Fruit fly (Drosophila melanogaster) whole organism, prepupa: ENCODE data around the gene Mulk.

ENCODE experiments used
- Blimp-1 ChIP-seq: fragments of 200-800 bp; sonication (Bioruptor generic); optimal IDR thresholded peaks from 3 replicates; lab custom pipeline; 2017; ENCODE audit warnings: missing biosample characterization, missing genetic modification characterization, mild to moderate bottlenecking, moderate library complexity, missing genetic modification reagents
- CG11294 ChIP-seq: fragments of 200-800 bp; sonication (Bioruptor generic); IDR thresholded peaks from 2 replicates; pipeline ENCODE4 v1.3.6; 2022; ENCODE audit warnings: missing biosample characterization, missing genetic modification characterization
- CG11902 ChIP-seq: fragments of 200-800 bp; sonication (Bioruptor generic); optimal IDR thresholded peaks from 3 replicates; lab custom pipeline; 2016; ENCODE audit warnings: missing biosample characterization, missing genetic modification characterization
- CG1621 ChIP-seq: fragments of 200-800 bp; sonication (Bioruptor generic); optimal IDR thresholded peaks from 3 replicates; lab custom pipeline; 2018; ENCODE audit warnings: missing biosample characterization, mild to moderate bottlenecking, missing genetic modification characterization
- CG3032 ChIP-seq: fragments of 200-800 bp; optimal IDR thresholded peaks from 2 replicates; lab custom pipeline; 2019; ENCODE audit warnings: missing biosample characterization, mild to moderate bottlenecking, missing genetic modification characterization, moderate library complexity
- CG32006 ChIP-seq: fragments of 200-800 bp; sonication (Bioruptor generic); optimal IDR thresholded peaks from 3 replicates; lab custom pipeline; 2017; ENCODE audit warnings: missing biosample characterization, mild to moderate bottlenecking, missing genetic modification characterization
- CG6163 ChIP-seq: fragments of 200-800 bp; sonication (Bioruptor generic); IDR thresholded peaks from 3 replicates; pipeline ENCODE4 v1.3.6; 2022; ENCODE audit warnings: missing biosample characterization, missing genetic modification characterization
- CG6808 ChIP-seq: fragments of 200-800 bp; sonication (Bioruptor generic); optimal IDR thresholded peaks from 3 replicates; lab custom pipeline; 2017; ENCODE audit warnings: missing biosample characterization, missing genetic modification characterization, mild to moderate bottlenecking, moderate library complexity, missing genetic modification reagents
- CG6854 ChIP-seq: fragments of 200-800 bp; sonication (Bioruptor generic); optimal IDR thresholded peaks from 2 replicates; lab custom pipeline; 2017; ENCODE audit warnings: missing biosample characterization, mild to moderate bottlenecking, missing genetic modification characterization
- CG8319 ChIP-seq: fragments of 200-800 bp; sonication (Bioruptor generic); optimal IDR thresholded peaks from 3 replicates; lab custom pipeline; 2016; ENCODE audit warnings: missing biosample characterization, missing genetic modification characterization
- CG8632 ChIP-seq: fragments of 200-800 bp; sonication (Bioruptor generic); optimal IDR thresholded peaks from 3 replicates; lab custom pipeline; 2016; ENCODE audit warnings: missing biosample characterization, missing genetic modification characterization
- Eip78C ChIP-seq: fragments of 200-800 bp; sonication (Bioruptor generic); peaks from one replicate; lab custom pipeline; 2016; ENCODE audit warnings: missing biosample characterization, missing genetic modification characterization
- Eip93F ChIP-seq: fragments of 200-800 bp; sonication (Bioruptor generic); optimal IDR thresholded peaks from 2 replicates; lab custom pipeline; 2016; ENCODE audit warnings: missing biosample characterization, mild to moderate bottlenecking, missing genetic modification characterization
- Gug ChIP-seq: fragments of 200-800 bp; sonication (Bioruptor generic); IDR thresholded peaks from 2 replicates; pipeline ENCODE4 v1.3.6; 2022; ENCODE audit warnings: missing biosample characterization, missing genetic modification characterization
- Hr4 ChIP-seq: fragments of 200-800 bp; sonication (Bioruptor generic); optimal IDR thresholded peaks from 3 replicates; lab custom pipeline; 2016; ENCODE audit warnings: missing biosample characterization, missing genetic modification characterization
- Lpt ChIP-seq: fragments of 200-800 bp; sonication (Bioruptor generic); optimal IDR thresholded peaks from 3 replicates; lab custom pipeline; 2016; ENCODE audit warnings: missing biosample characterization, missing genetic modification characterization
- OdsH ChIP-seq: fragments of 200-800 bp; sonication (Bioruptor generic); optimal IDR thresholded peaks from 3 replicates; lab custom pipeline; 2016; ENCODE audit warnings: missing biosample characterization, missing genetic modification characterization
- Sox102F ChIP-seq: fragments of 200-800 bp; sonication (Bioruptor generic); optimal IDR thresholded peaks from 2 replicates; lab custom pipeline; 2016; ENCODE audit warnings: missing biosample characterization, mild to moderate bottlenecking, missing genetic modification characterization
- Sox14 ChIP-seq: fragments of 200-800 bp; sonication (Bioruptor generic); optimal IDR thresholded peaks from 3 replicates; lab custom pipeline; 2016; ENCODE audit warnings: missing biosample characterization, missing genetic modification characterization
- Sox15 ChIP-seq: fragments of 200-800 bp; sonication (Bioruptor generic); optimal IDR thresholded peaks from 3 replicates; lab custom pipeline; 2016; ENCODE audit warnings: missing biosample characterization, missing genetic modification characterization
- achi ChIP-seq: fragments of 200-800 bp; sonication (Bioruptor generic); optimal IDR thresholded peaks from 3 replicates; lab custom pipeline; 2016; ENCODE audit warnings: missing biosample characterization, missing genetic modification characterization
- dac ChIP-seq: fragments of 200-800 bp; sonication (Bioruptor generic); optimal IDR thresholded peaks from 2 replicates; lab custom pipeline; 2017; ENCODE audit warnings: missing biosample characterization, mild to moderate bottlenecking, missing genetic modification characterization
- dsx ChIP-seq: fragments of 200-800 bp; optimal IDR thresholded peaks from 3 replicates; lab custom pipeline; 2019; ENCODE audit warnings: missing biosample characterization, mild to moderate bottlenecking, missing genetic modification characterization, moderate library complexity; ENCODE audit not compliant: poor library complexity, severe bottlenecking
- eg ChIP-seq: fragments of 200-800 bp; sonication (Bioruptor generic); IDR thresholded peaks from 3 replicates; pipeline ENCODE4 v1.3.6; 2022; ENCODE audit warnings: missing biosample characterization, missing genetic modification characterization
- esn ChIP-seq: fragments of 200-800 bp; sonication (Bioruptor generic); optimal IDR thresholded peaks from 2 replicates; lab custom pipeline; 2016; ENCODE audit warnings: missing biosample characterization, mild to moderate bottlenecking, missing genetic modification characterization, moderate library complexity
- fd59A ChIP-seq: fragments of 200-800 bp; sonication (Bioruptor generic); optimal IDR thresholded peaks from 2 replicates; lab custom pipeline; 2017; ENCODE audit warnings: missing biosample characterization, mild to moderate bottlenecking, missing genetic modification characterization, missing genetic modification reagents
- fkh ChIP-seq: fragments of 200-800 bp; sonication (Bioruptor generic); optimal IDR thresholded peaks from 3 replicates; lab custom pipeline; 2017; ENCODE audit warnings: missing biosample characterization, mild to moderate bottlenecking, missing genetic modification characterization, moderate library complexity
- lz ChIP-seq: fragments of 200-800 bp; sonication (Bioruptor generic); optimal IDR thresholded peaks from 3 replicates; lab custom pipeline; 2016; ENCODE audit warnings: missing biosample characterization, missing genetic modification characterization
- pdm3 ChIP-seq: fragments of 200-800 bp; sonication (Bioruptor generic); optimal IDR thresholded peaks from 3 replicates; lab custom pipeline; 2016; ENCODE audit warnings: missing biosample characterization, missing genetic modification characterization
- spab ChIP-seq: fragments of 200-800 bp; sonication (Bioruptor generic); optimal IDR thresholded peaks from 2 replicates; lab custom pipeline; 2017; ENCODE audit warnings: missing biosample characterization, mild to moderate bottlenecking, missing genetic modification characterization, missing genetic modification reagents
- svp ChIP-seq: fragments of 200-800 bp; sonication (Bioruptor generic); peaks from one replicate; lab custom pipeline; 2016; ENCODE audit warnings: missing biosample characterization, missing genetic modification characterization
- vri ChIP-seq: fragments of 200-800 bp; sonication (Bioruptor generic); optimal IDR thresholded peaks from 3 replicates; lab custom pipeline; 2016; ENCODE audit warnings: missing biosample characterization, mild to moderate bottlenecking, missing genetic modification characterization

Gene Mulk

dm6 chr2L:10232827-10233226 lies 37.0 kb upstream of the Mulk start:
- TF ChIP-seq svp (GFP tag; lab: Kevin White, UChicago), result no peak

dm6 chr2L:10237725-10238446 lies 32.0 kb upstream of the Mulk start, which contains the start of gene mthl15:
TSS of gene mthl15 (minus strand) at chr2L:10238317.
- TF ChIP-seq vri (peak; percentile 34), eg (no peak), Gug (GFP tag; lab: Robert Waterston, UW) (no peak), CG6854 (GFP tag; lab: Kevin White, UChicago) (no peak), OdsH (no peak), spab (GFP tag; lab: Kevin White, UChicago) (no peak), fkh (GFP tag; lab: Kevin White, UChicago) (peak; percentile 90)
- TF ChIP-seq, all 60 proteins: peak for 2

- TF ChIP-seq CG32006 (GFP tag; lab: Kevin White, UChicago) (no peak), CG3032 (peak; percentile 14), CG6163 (no peak), achi (GFP tag; lab: Kevin White, UChicago) (no peak), CG8319 (GFP tag; lab: Kevin White, UChicago) (no peak), fd59A (GFP tag; lab: Kevin White, UChicago) (no peak), dac (GFP tag; lab: Kevin White, UChicago) (no peak), CG6808 (GFP tag; lab: Kevin White, UChicago) (no peak), Eip93F (GFP tag; lab: Kevin White, UChicago) (peak; percentile 7), Blimp-1 (GFP tag; lab: Kevin White, UChicago) (no peak)
Measured at dm6 chr2L:10238726-10239652, 30.9 kb upstream of the Mulk start, which contains the start of gene me31B. TSS of gene me31B (plus strand) at chr2L:10239341.

DNA sequence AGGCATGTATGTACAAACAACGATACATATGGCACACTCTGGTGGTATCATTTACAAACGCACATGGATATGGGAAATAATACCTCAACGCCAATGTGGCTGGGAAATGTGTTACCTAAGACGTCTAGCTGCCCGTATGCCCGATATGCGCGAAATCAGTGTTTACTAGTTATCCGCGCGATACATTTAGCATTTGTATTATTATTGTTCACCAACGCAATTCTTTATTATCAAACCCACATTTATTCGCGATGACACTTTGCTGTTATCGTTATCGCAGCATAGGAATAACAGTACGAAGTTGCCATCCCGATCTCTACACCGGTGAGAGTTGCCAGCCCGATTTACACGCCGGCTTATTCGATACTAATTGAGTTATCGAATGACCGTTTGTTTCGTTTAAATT lies 23.1 kb upstream of the Mulk start, which contains the start of gene chico:
Gene chico (minus strand): TSS at position 294 of the 406 bp plus-strand sequence.
- TF ChIP-seq Lpt (no peak), Sox102F (GFP tag; lab: Kevin White, UChicago) (no peak), CG32006 (GFP tag; lab: Kevin White, UChicago) (no peak), Blimp-1 (GFP tag; lab: Kevin White, UChicago) (no peak), Sox15 (no peak), svp (GFP tag; lab: Kevin White, UChicago) (no peak), CG11294 (GFP tag; lab: Robert Waterston, UW) (no peak), CG8319 (GFP tag; lab: Kevin White, UChicago) (no peak), CG11902 (GFP tag; lab: Kevin White, UChicago) (no peak), lz (GFP tag; lab: Kevin White, UChicago) (no peak), eg (no peak)

DNA sequence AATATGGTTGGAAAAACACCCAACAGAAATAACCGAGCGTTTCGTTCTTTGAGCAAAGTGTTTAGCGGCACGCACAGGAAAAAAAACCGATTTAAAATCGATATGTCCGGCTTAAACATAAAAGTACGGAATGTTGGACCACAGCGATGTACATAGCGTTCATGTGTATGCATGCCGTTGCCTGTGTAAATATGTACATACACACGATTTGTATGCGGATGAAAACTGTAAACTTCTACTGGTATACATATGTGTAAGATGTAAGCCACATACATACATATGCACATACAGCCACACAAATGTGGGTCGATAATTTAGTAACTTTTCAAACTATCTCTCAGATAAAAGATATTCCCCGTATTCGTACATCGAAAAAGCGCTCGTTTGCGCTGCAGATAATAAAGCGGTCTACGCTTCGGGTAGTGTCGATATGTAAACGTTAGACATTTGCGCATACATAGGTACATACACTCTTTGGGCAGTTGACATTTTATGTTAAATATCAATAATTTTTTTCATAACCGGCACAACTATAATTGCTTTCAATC lies 20.1 kb upstream of the Mulk start:
- TF ChIP-seq lz (GFP tag; lab: Kevin White, UChicago) (no peak), fkh (GFP tag; lab: Kevin White, UChicago) (peak; percentile 94), CG1621 (tag; lab: Kevin White, UChicago) (no peak)

DNA sequence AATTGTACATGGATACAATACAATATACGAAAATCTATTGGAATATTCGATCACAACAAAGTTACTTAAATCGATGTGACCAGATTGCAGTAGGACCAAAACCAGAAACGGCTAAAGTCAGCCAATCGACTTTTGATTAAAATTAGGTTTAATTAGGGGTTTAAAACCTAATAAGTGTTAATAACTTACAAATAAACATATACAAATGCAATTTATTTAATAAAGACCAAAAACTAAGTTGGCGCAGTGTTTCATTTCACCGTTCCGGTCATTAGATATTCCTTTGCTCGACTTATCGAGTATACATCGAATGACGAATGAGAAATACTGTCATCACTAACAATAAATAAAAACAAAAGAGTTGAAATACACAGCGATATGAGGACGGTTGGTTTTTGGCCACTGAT lies 19.4 kb upstream of the Mulk start, which contains the start of the genes bsk and CG31717:
Gene bsk (minus strand): TSS at position 61 of the 407 bp plus-strand sequence.
Gene CG31717 (plus strand): TSS at position 297 of the 407 bp plus-strand sequence.
- TF ChIP-seq CG8632 (GFP tag; lab: Kevin White, UChicago), result no peak
- no peak for TF ChIP-seq pdm3 (GFP tag; lab: Kevin White, UChicago)
- peak; percentile 36 for TF ChIP-seq fkh (GFP tag; lab: Kevin White, UChicago)
- peak; percentile 6 for TF ChIP-seq esn
- no peak for TF ChIP-seq Sox14 (GFP tag; lab: Kevin White, UChicago)
- TF ChIP-seq lz (GFP tag; lab: Kevin White, UChicago), result peak; percentile 10
- TF ChIP-seq Eip78C, result peak; percentile 79
- no peak for TF ChIP-seq Hr4 (GFP tag; lab: Kevin White, UChicago)
- peak; percentile 97 for TF ChIP-seq dsx
